Fruit fly (Drosophila melanogaster) whole organism, adult: ENCODE measurements around the gene CG7824.
A peak's percentile ranks its signal among the peaks of the same experiment; 100 is the strongest.

Source experiments
- CG11617 ChIP-seq: fragments of 200-800 bp; sonication (Bioruptor generic); optimal IDR thresholded peaks from 2 replicates; lab custom pipeline; 2017; ENCODE audit warnings: mild to moderate bottlenecking, missing biosample characterization, missing genetic modification reagents, missing genetic modification characterization
- CG12768 ChIP-seq: fragments of 200-800 bp; sonication (Bioruptor generic); optimal IDR thresholded peaks from 2 replicates; lab custom pipeline; 2017; ENCODE audit warnings: missing biosample characterization, missing genetic modification characterization, mild to moderate bottlenecking, moderate library complexity, missing genetic modification reagents
- CG14711 ChIP-seq: fragments of 200-800 bp; sonication (Bioruptor generic); optimal IDR thresholded peaks from 2 replicates; lab custom pipeline; 2018; ENCODE audit warnings: missing biosample characterization, mild to moderate bottlenecking, missing genetic modification characterization, moderate library complexity
- CG1620 ChIP-seq: fragments of 200-800 bp; sonication (Bioruptor generic); optimal IDR thresholded peaks from 2 replicates; lab custom pipeline; 2016; ENCODE audit warnings: missing biosample characterization, missing genetic modification characterization
- CG33017 ChIP-seq: fragments of 200-800 bp; sonication (Bioruptor generic); optimal IDR thresholded peaks from 2 replicates; lab custom pipeline; 2018; ENCODE audit warnings: missing biosample characterization, mild to moderate bottlenecking, missing genetic modification characterization, moderate library complexity
- CG5204 ChIP-seq: fragments of 200-800 bp; sonication (Bioruptor generic); optimal IDR thresholded peaks from 2 replicates; lab custom pipeline; 2016; ENCODE audit warnings: missing biosample characterization, missing genetic modification characterization
- CG7045 ChIP-seq: fragments of 200-800 bp; sonication (Bioruptor generic); optimal IDR thresholded peaks from 2 replicates; lab custom pipeline; 2017; ENCODE audit warnings: missing biosample characterization, mild to moderate bottlenecking, missing genetic modification characterization
- CG7101 ChIP-seq: fragments of 200-800 bp; sonication (Bioruptor generic); optimal IDR thresholded peaks from 2 replicates; lab custom pipeline; 2018; ENCODE audit warnings: missing biosample characterization, mild to moderate bottlenecking, missing genetic modification characterization, moderate library complexity
- Clk ChIP-seq: fragments of 200-800 bp; sonication (Bioruptor generic); optimal IDR thresholded peaks from 2 replicates; lab custom pipeline; 2017; ENCODE audit warnings: missing biosample characterization, missing genetic modification characterization
- Crg-1 ChIP-seq: fragments of 200-800 bp; sonication (Bioruptor generic); optimal IDR thresholded peaks from 2 replicates; lab custom pipeline; 2016; ENCODE audit warnings: missing biosample characterization, missing genetic modification characterization
- Hr96 ChIP-seq: fragments of 200-800 bp; sonication (Bioruptor generic); optimal IDR thresholded peaks from 2 replicates; lab custom pipeline; 2016; ENCODE audit warnings: missing biosample characterization, missing genetic modification characterization
- Mnt ChIP-seq: fragments of 200-800 bp; sonication (Bioruptor generic); optimal IDR thresholded peaks from 2 replicates; lab custom pipeline; 2016; ENCODE audit warnings: missing biosample characterization, mild to moderate bottlenecking, missing genetic modification characterization
- bab1 ChIP-seq: fragments of 200-800 bp; sonication (Bioruptor generic); optimal IDR thresholded peaks from 3 replicates; lab custom pipeline; 2019; ENCODE audit warnings: missing biosample characterization, mild to moderate bottlenecking, missing genetic modification characterization, moderate library complexity
- cic ChIP-seq: fragments of 200-800 bp; sonication (Bioruptor generic); optimal IDR thresholded peaks from 2 replicates; lab custom pipeline; 2017; ENCODE audit warnings: missing biosample characterization, mild to moderate bottlenecking, missing genetic modification characterization, moderate library complexity
- cnc ChIP-seq, 2 experiments: fragments of >200 bp; optimal IDR thresholded peaks; 2 replicates each; lab custom pipeline; 2017
- kay ChIP-seq: fragments of 200-800 bp; sonication (Bioruptor generic); peaks from one replicate; lab custom pipeline; 2016; ENCODE audit warnings: missing biosample characterization, missing genetic modification characterization, borderline replicate concordance
- ovo ChIP-seq: fragments of 200-800 bp; sonication (Bioruptor generic); optimal IDR thresholded peaks from 2 replicates; lab custom pipeline; 2016; ENCODE audit warnings: missing biosample characterization, missing genetic modification characterization
- pad ChIP-seq: fragments of 200-800 bp; sonication (Bioruptor generic); optimal IDR thresholded peaks from 3 replicates; lab custom pipeline; 2017; ENCODE audit warnings: missing biosample characterization, missing genetic modification characterization, mild to moderate bottlenecking, moderate library complexity, missing genetic modification reagents
- tj ChIP-seq: fragments of 200-800 bp; sonication (Bioruptor generic); optimal IDR thresholded peaks from 3 replicates; lab custom pipeline; 2017; ENCODE audit warnings: missing biosample characterization, mild to moderate bottlenecking, missing genetic modification characterization, moderate library complexity
- toe ChIP-seq: fragments of 200-800 bp; sonication (Bioruptor generic); optimal IDR thresholded peaks from 2 replicates; lab custom pipeline; 2016; ENCODE audit warnings: missing biosample characterization, missing genetic modification characterization

The CG7824 gene

DNA sequence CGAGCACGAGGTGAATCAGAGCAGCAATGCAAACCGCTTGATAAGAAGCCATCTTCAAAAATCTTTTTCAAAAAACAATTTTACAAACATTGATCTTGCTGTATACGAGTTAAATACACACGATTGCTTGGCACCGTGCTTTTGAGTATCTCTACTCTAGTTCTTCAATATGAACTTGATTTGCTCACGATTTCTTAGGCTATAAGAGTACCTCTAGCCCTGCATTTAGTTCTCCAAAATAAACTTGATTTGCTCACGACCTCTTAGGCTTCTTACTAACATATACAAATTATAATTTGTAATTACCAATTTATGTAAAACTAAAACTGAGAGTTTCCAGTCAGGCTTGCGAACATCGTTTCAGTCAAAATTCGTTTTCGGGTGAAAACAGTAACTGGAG lies 22.5 kb downstream of the CG7824 start, which contains the start of gene CG42592:
Gene CG42592, minus strand, starts transcription at position 101 of the 400 bp plus-strand sequence.
- no peak for TF ChIP-seq CG5204 (GFP tag; lab: Kevin White, UChicago)
- TF ChIP-seq bab1 (GFP tag; lab: Kevin White, UChicago), result no peak
- no peak for TF ChIP-seq CG33017 (tag; lab: Kevin White, UChicago)
- TF ChIP-seq pad (GFP tag; lab: Kevin White, UChicago), result no peak
- no peak for TF ChIP-seq CG14711 (tag; lab: Kevin White, UChicago)
- TF ChIP-seq toe (GFP tag; lab: Kevin White, UChicago), result no peak
- TF ChIP-seq cnc (optimal IDR thresholded peaks at IDR 0.05; lab: Kevin White, UChicago), result no peak

DNA sequence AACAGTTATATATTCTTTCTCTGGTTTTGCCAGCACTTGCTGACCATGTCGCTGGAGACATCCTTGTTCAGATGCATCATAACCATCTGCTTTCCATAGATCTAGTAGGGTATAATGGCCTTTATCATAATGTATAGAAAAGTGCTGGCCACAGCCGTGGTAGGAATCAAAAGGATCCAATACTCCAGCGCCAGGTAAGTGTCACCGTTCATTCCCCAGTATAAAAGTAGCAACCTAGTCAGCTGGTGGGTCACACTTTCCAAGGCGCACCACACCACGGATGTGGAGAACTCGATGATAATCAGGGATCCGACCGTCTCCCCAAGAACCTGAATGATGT lies 23.1 kb downstream of the CG7824 start, which contains the start of gene Prtl99C:
Gene Prtl99C, plus strand, starts transcription at position 241 of the 340 bp plus-strand sequence.
- TF ChIP-seq CG1620 (GFP tag; lab: Kevin White, UChicago), result no peak
- TF ChIP-seq CG14711 (tag; lab: Kevin White, UChicago), result no peak
- no peak for TF ChIP-seq cic
- TF ChIP-seq toe (GFP tag; lab: Kevin White, UChicago), result no peak
- no peak for TF ChIP-seq CG12768 (GFP tag; lab: Kevin White, UChicago)
- TF ChIP-seq Clk (GFP tag; lab: Kevin White, UChicago), result no peak
- TF ChIP-seq Crg-1 (GFP tag; lab: Kevin White, UChicago), result no peak
- no peak for TF ChIP-seq kay (GFP tag; lab: Kevin White, UChicago)
- TF ChIP-seq CG7101 (tag; lab: Kevin White, UChicago), result no peak
- TF ChIP-seq pad (GFP tag; lab: Kevin White, UChicago), result no peak
- no peak for TF ChIP-seq ovo
- TF ChIP-seq CG7045, result no peak
- TF ChIP-seq Hr96, result no peak
- no peak for TF ChIP-seq CG33017 (tag; lab: Kevin White, UChicago)
- no peak for TF ChIP-seq bab1 (GFP tag; lab: Kevin White, UChicago)

DNA sequence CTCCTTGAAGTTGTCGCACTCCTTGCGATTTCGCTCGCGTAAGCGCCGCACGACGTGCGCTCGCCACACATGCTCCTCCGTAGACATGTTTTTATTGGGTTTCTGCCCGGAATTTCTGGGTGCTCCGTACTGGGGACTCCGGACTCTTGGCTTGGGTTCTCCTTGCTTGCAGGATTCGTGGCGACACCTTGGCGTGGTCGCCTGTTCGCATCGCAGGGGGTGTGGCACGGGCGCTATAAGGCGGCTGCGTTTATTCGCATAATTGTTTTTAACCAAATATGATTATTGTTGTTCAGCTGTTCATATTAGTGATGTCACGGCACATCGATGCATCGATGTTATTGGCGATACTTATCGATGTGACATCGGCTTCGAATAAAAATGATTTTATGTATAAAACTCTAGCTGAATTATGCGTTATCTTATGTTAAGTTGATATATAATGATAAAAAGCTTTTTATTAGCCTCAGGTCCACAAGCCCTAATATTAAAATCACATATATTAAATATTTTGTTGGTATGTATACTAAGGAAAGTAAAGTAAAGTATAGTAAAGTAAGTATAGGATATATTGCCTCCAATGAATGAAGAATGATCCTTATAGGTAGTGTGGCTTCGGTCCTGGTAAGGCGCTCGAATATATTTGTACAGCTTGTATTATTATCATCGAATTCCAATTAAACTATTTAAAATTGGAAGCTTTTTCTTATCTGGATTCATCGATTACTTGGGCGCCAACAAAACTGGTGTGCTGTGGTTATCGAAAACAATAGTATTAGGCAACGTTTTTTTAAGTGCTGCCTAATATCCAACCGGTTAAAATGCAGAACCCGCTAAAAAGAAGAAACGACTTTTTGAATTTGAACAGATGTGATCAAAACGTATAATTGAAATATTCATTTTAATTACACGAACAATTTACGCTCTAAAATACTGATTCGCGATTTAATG lies 23.7 kb downstream of the CG7824 start, which contains the start of gene Atg16:
Gene Atg16, minus strand, starts transcription at position 343 of the 951 bp plus-strand sequence.
- no peak for TF ChIP-seq Mnt (GFP tag; lab: Kevin White, UChicago)
- TF ChIP-seq CG12768 (GFP tag; lab: Kevin White, UChicago), result peak; percentile 10
- TF ChIP-seq CG1620 (GFP tag; lab: Kevin White, UChicago), result peak; percentile 50
- peak; percentile 4 for TF ChIP-seq CG7101 (tag; lab: Kevin White, UChicago)
- TF ChIP-seq toe (GFP tag; lab: Kevin White, UChicago), result peak; percentile 31
- TF ChIP-seq kay (GFP tag; lab: Kevin White, UChicago), result peak; percentile 49
- TF ChIP-seq Crg-1 (GFP tag; lab: Kevin White, UChicago), result peak; percentile 27
- peak; percentile 7 for TF ChIP-seq bab1 (GFP tag; lab: Kevin White, UChicago)
- no peak for TF ChIP-seq CG14711 (tag; lab: Kevin White, UChicago)
- TF ChIP-seq pad (GFP tag; lab: Kevin White, UChicago), result peak; percentile 50
- TF ChIP-seq Clk (GFP tag; lab: Kevin White, UChicago), result no peak
- TF ChIP-seq cic, result no peak
- no peak for TF ChIP-seq Hr96
- no peak for TF ChIP-seq tj (GFP tag; lab: Kevin White, UChicago)
- TF ChIP-seq CG5204 (GFP tag; lab: Kevin White, UChicago), result peak; percentile 30
- no peak for TF ChIP-seq cnc (optimal IDR thresholded peaks at IDR 0.05; lab: Kevin White, UChicago)
- TF ChIP-seq CG11617 (GFP tag; lab: Kevin White, UChicago), result peak; percentile 19
- TF ChIP-seq CG7045, result no peak
- no peak for TF ChIP-seq CG33017 (tag; lab: Kevin White, UChicago)
- TF ChIP-seq ovo, result no peak

DNA sequence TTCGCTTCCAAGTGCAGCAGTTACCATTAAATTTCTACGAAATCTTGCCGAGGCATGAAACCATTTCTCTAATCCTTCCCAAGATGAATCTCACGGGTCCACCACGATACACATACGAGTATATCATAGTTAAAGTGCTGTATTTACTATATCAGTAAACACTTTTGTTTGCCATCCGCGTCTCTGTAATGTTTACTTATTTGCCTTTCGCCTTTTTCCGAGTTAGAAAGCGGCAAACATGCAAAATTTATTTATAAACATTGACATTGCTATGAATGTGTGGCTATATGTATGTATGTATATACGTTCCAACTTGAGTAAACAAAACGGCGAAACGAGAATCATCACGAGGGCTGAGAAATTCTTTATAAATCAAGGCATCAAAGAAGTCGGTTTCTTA lies 27.8 kb downstream of the CG7824 start:
- TF ChIP-seq CG11617 (GFP tag; lab: Kevin White, UChicago) (no peak), tj (GFP tag; lab: Kevin White, UChicago) (no peak), CG12768 (GFP tag; lab: Kevin White, UChicago) (peak; percentile 17), CG33017 (tag; lab: Kevin White, UChicago) (peak; percentile 55), cnc (optimal IDR thresholded peaks at IDR 0.05; lab: Kevin White, UChicago) (no peak), CG5204 (GFP tag; lab: Kevin White, UChicago) (no peak), pad (GFP tag; lab: Kevin White, UChicago) (peak; percentile 31), bab1 (GFP tag; lab: Kevin White, UChicago) (no peak), CG14711 (tag; lab: Kevin White, UChicago) (peak; percentile 69), Clk (GFP tag; lab: Kevin White, UChicago) (no peak), Crg-1 (GFP tag; lab: Kevin White, UChicago) (peak; percentile 9), CG1620 (GFP tag; lab: Kevin White, UChicago) (no peak), toe (GFP tag; lab: Kevin White, UChicago) (no peak), kay (GFP tag; lab: Kevin White, UChicago) (no peak), ovo (no peak), Hr96 (peak; percentile 29), CG7045 (peak; percentile 79), CG7101 (tag; lab: Kevin White, UChicago) (peak; percentile 69), Mnt (GFP tag; lab: Kevin White, UChicago) (no peak), cic (peak; percentile 57)

DNA sequence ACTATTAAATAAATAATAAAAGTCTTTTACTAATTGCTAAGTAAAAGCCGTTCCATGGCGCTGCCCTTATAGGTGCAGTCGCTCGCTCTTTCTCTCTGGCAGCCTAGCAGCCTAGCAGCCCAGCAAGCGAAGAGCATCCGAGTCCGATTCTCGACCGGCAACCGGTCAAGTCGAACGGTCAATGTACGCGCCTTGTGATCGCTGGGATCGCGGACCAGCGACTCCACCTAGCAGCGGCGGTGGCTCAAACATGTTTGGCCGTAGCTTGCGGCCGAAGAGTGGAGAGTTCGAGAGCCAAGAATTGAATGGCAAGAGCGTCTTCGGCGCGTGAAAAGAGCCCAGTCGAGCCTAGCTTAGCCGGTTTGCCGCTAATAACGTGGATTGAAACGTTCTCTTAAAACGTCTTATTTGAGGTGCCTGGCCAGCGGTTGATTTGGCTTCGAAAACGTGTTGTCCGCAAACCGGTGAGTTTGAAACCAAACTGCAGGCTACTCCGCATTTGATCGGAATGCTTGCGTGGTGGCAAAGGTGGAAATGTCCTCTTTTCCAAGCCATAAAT lies 29.4 kb downstream of the CG7824 start:
- TF ChIP-seq Hr96 (no peak), toe (GFP tag; lab: Kevin White, UChicago) (no peak), kay (GFP tag; lab: Kevin White, UChicago) (no peak), CG33017 (tag; lab: Kevin White, UChicago) (no peak), ovo (no peak), bab1 (GFP tag; lab: Kevin White, UChicago) (no peak), Clk (GFP tag; lab: Kevin White, UChicago) (no peak), cic (no peak), CG5204 (GFP tag; lab: Kevin White, UChicago) (no peak), CG7045 (no peak), CG7101 (tag; lab: Kevin White, UChicago) (no peak), tj (GFP tag; lab: Kevin White, UChicago) (no peak), Crg-1 (GFP tag; lab: Kevin White, UChicago) (no peak), CG12768 (GFP tag; lab: Kevin White, UChicago) (no peak), Mnt (GFP tag; lab: Kevin White, UChicago) (no peak), CG14711 (tag; lab: Kevin White, UChicago) (no peak), pad (GFP tag; lab: Kevin White, UChicago) (no peak)
